Worm (Caenorhabditis elegans) whole organism, young adult: ENCODE measurements around the gene Y37E11B.6.

Experiments
- B0035.1 ChIP-seq: sonication (generic microtip); optimal IDR thresholded peaks from 2 replicates; lab custom pipeline; 2016; ENCODE audit warnings: missing genetic modification characterization, mild to moderate bottlenecking, missing compliant biosample characterization, missing genotype, missing genetic modification reagents
- B0261.1 ChIP-seq: sonication (generic microtip); optimal IDR thresholded peaks from 2 replicates; lab custom pipeline; 2016; ENCODE audit warnings: mild to moderate bottlenecking, missing genetic modification characterization, moderate library complexity, missing compliant biosample characterization
- C06A6.2 ChIP-seq: fragments of 200-800 bp; sonication (Bioruptor generic); conservative IDR thresholded peaks from 2 replicates; pipeline ENCODE4 v1.3.6; 2022; ENCODE audit warnings: missing genetic modification characterization, missing compliant biosample characterization
- D2030.7 ChIP-seq: fragments of 200-800 bp; sonication (Bioruptor generic); IDR thresholded peaks from 2 replicates; pipeline ENCODE4 v1.3.6; 2022; ENCODE audit warnings: missing genetic modification reagents, missing genetic modification characterization, missing compliant biosample characterization
- F10E7.11 ChIP-seq: sonication (generic microtip); optimal IDR thresholded peaks from 2 replicates; lab custom pipeline; 2017; ENCODE audit warnings: mild to moderate bottlenecking, missing genetic modification characterization, moderate library complexity, missing compliant biosample characterization
- F33H1.4 ChIP-seq: fragments of 200-800 bp; sonication (Bioruptor generic); IDR thresholded peaks from 2 replicates; pipeline ENCODE4 v1.3.6; 2022; ENCODE audit warnings: missing genetic modification reagents, missing genetic modification characterization, missing compliant biosample characterization
- F49E8.2 ChIP-seq: sonication (generic microtip); optimal IDR thresholded peaks from 3 replicates; lab custom pipeline; 2017; ENCODE audit warnings: missing genetic modification characterization, mild to moderate bottlenecking, missing compliant biosample characterization, antibody characterized with exemption, moderate library complexity; ENCODE audit not compliant: insufficient read depth
- F57A8.1 ChIP-seq: fragments of 200-800 bp; sonication (Bioruptor generic); optimal IDR thresholded peaks from 2 replicates; lab custom pipeline; 2018; ENCODE audit warnings: mild to moderate bottlenecking, missing genetic modification characterization, moderate library complexity, missing compliant biosample characterization
- T26A5.8 ChIP-seq: sonication (generic microtip); optimal IDR thresholded peaks from 2 replicates; lab custom pipeline; 2016; ENCODE audit warnings: missing genetic modification characterization, missing compliant biosample characterization
- Y95B8A.8 ChIP-seq: fragments of 200-800 bp; sonication (Bioruptor generic); IDR thresholded peaks from 2 replicates; pipeline ENCODE4 v1.3.6; 2022; ENCODE audit warnings: missing genetic modification reagents, missing genetic modification characterization, missing compliant biosample characterization
- attf-6 ChIP-seq: fragments of 200-800 bp; sonication (Bioruptor generic); IDR thresholded peaks from 2 replicates; pipeline ENCODE4 v1.3.6; 2022; ENCODE audit warnings: missing genetic modification reagents, missing genetic modification characterization, missing compliant biosample characterization
- bed-1 ChIP-seq: fragments of 200-800 bp; sonication (Bioruptor generic); IDR thresholded peaks from 2 replicates; pipeline ENCODE4 v1.3.6; 2022; ENCODE audit warnings: missing genetic modification reagents, missing genetic modification characterization, missing compliant biosample characterization
- cebp-1 ChIP-seq, 2 experiments: fragments of 200-800 bp in 1 of 2; sonication (Bioruptor generic) in 1 of 2; sonication (generic microtip) in 1 of 2; IDR thresholded peaks in 1 of 2; optimal IDR thresholded peaks in 1 of 2; 2 replicates each; pipeline versions ENCODE4 v1.3.6 to Lab custom; 2017 to 2022; ENCODE audit warnings: missing compliant biosample characterization in 2 of 2, missing genetic modification characterization in 2 of 2, mild to moderate bottlenecking in 1 of 2, missing genetic modification reagents in 1 of 2, moderate library complexity in 1 of 2
- ceh-58 ChIP-seq: fragments of 200-800 bp; sonication (Bioruptor generic); IDR thresholded peaks from 2 replicates; pipeline ENCODE4 v1.3.6; 2022; ENCODE audit warnings: missing genetic modification characterization, missing compliant biosample characterization
- chd-7 ChIP-seq: sonication (generic microtip); optimal IDR thresholded peaks from 2 replicates; lab custom pipeline; 2016; ENCODE audit warnings: mild to moderate bottlenecking, missing genetic modification characterization, moderate library complexity, missing compliant biosample characterization
- dpff-1 ChIP-seq: sonication (generic microtip); optimal IDR thresholded peaks from 2 replicates; lab custom pipeline; 2017; ENCODE audit warnings: mild to moderate bottlenecking, missing genetic modification characterization, missing compliant biosample characterization
- egrh-3 ChIP-seq: fragments of 200-800 bp; sonication (Bioruptor generic); IDR thresholded peaks from 2 replicates; pipeline ENCODE4 v1.3.6; 2022; ENCODE audit warnings: missing genetic modification reagents, missing genetic modification characterization, missing compliant biosample characterization
- ekl-4 ChIP-seq: fragments of 200-800 bp; sonication (Bioruptor generic); IDR thresholded peaks from 2 replicates; pipeline ENCODE4 v1.3.6; 2022; ENCODE audit warnings: missing genetic modification reagents, missing genetic modification characterization, missing compliant biosample characterization
- gei-17 ChIP-seq: fragments of 200-800 bp; sonication (Bioruptor generic); optimal IDR thresholded peaks from 2 replicates; lab custom pipeline; 2018; ENCODE audit warnings: mild to moderate bottlenecking, missing genetic modification characterization, missing compliant biosample characterization
- hmg-1.2 ChIP-seq: fragments of 200-800 bp; sonication (Bioruptor generic); IDR thresholded peaks from 2 replicates; pipeline ENCODE4 v1.3.6; 2022; ENCODE audit warnings: missing genetic modification reagents, missing genetic modification characterization, missing compliant biosample characterization
- lag-1 ChIP-seq: fragments of 200-800 bp; sonication (Bioruptor generic); IDR thresholded peaks from 2 replicates; pipeline ENCODE4 v1.3.6; 2022; ENCODE audit warnings: missing genetic modification reagents, missing genetic modification characterization, missing compliant biosample characterization
- let-607 ChIP-seq, 2 experiments: fragments of 200-800 bp in 1 of 2; sonication (Bioruptor generic) in 1 of 2; sonication (generic microtip) in 1 of 2; optimal IDR thresholded peaks; 2 replicates each; lab custom pipeline; 2016 to 2018; ENCODE audit warnings: mild to moderate bottlenecking in 2 of 2, missing compliant biosample characterization in 2 of 2, missing genetic modification characterization in 2 of 2, moderate library complexity in 2 of 2, missing genotype in 1 of 2
- lin-54 ChIP-seq: fragments of 200-800 bp; sonication (Bioruptor generic); optimal IDR thresholded peaks from 2 replicates; lab custom pipeline; 2018; ENCODE audit warnings: mild to moderate bottlenecking, missing genetic modification characterization, missing compliant biosample characterization
- lir-1 ChIP-seq: fragments of 200-800 bp; sonication (Bioruptor generic); conservative IDR thresholded peaks from 2 replicates; pipeline ENCODE4 v1.3.6; 2022; ENCODE audit warnings: missing genetic modification reagents, missing genetic modification characterization, missing compliant biosample characterization
- lsy-27 ChIP-seq: sonication (generic microtip); optimal IDR thresholded peaks from 2 replicates; lab custom pipeline; 2017; ENCODE audit warnings: missing genetic modification characterization, mild to moderate bottlenecking, missing compliant biosample characterization, antibody characterized with exemption, missing genotype, borderline replicate concordance; ENCODE audit not compliant: insufficient read depth
- madf-10 ChIP-seq: sonication (generic microtip); optimal IDR thresholded peaks from 2 replicates; lab custom pipeline; 2016; ENCODE audit warnings: mild to moderate bottlenecking, missing genetic modification characterization, missing compliant biosample characterization
- madf-6 ChIP-seq: fragments of 200-800 bp; sonication (Bioruptor generic); IDR thresholded peaks from 2 replicates; pipeline ENCODE4 v1.3.6; 2022; ENCODE audit warnings: missing genetic modification reagents, missing genetic modification characterization, missing compliant biosample characterization
- madf-8 ChIP-seq: fragments of 200-800 bp; sonication (Bioruptor generic); conservative IDR thresholded peaks from 2 replicates; pipeline ENCODE4 v1.3.6; 2022; ENCODE audit warnings: missing genetic modification reagents, missing genetic modification characterization, missing compliant biosample characterization
- mcd-1 ChIP-seq: fragments of 200-800 bp; sonication (Bioruptor generic); IDR thresholded peaks from 2 replicates; pipeline ENCODE4 v1.3.6; 2022; ENCODE audit warnings: missing genetic modification reagents, missing genetic modification characterization, missing compliant biosample characterization
- mes-4 ChIP-seq: sonication (generic microtip); optimal IDR thresholded peaks from 2 replicates; lab custom pipeline; 2016; ENCODE audit warnings: missing genotype, missing genetic modification characterization, missing compliant biosample characterization
- nfya-1 ChIP-seq: sonication (generic microtip); optimal IDR thresholded peaks from 2 replicates; lab custom pipeline; 2017; ENCODE audit warnings: antibody characterized with exemption, missing compliant biosample characterization, missing genetic modification characterization, borderline replicate concordance; ENCODE audit not compliant: insufficient read depth
- nfya-2 ChIP-seq: fragments of 200-800 bp; sonication (Bioruptor generic); IDR thresholded peaks from 2 replicates; pipeline ENCODE4 v1.3.6; 2022; ENCODE audit warnings: missing genetic modification reagents, missing genetic modification characterization, missing compliant biosample characterization
- nfyb-1 ChIP-seq: fragments of 200-800 bp; sonication (Bioruptor generic); IDR thresholded peaks from 2 replicates; pipeline ENCODE4 v1.3.6; 2022; ENCODE audit warnings: missing genetic modification reagents, missing genetic modification characterization, missing compliant biosample characterization
- nhr-90 ChIP-seq: sonication (generic microtip); optimal IDR thresholded peaks from 2 replicates; lab custom pipeline; 2016; ENCODE audit warnings: missing genotype, mild to moderate bottlenecking, missing genetic modification characterization, missing compliant biosample characterization
- pbrm-1 ChIP-seq: fragments of 200-800 bp; sonication (Bioruptor generic); IDR thresholded peaks from 2 replicates; pipeline ENCODE4 v1.3.6; 2022; ENCODE audit warnings: missing genetic modification reagents, missing genetic modification characterization, missing compliant biosample characterization
- pha-4 ChIP-seq: fragments of 150-350 bp; sonication (generic microtip); optimal IDR thresholded peaks from 2 replicates; lab custom pipeline; 2014; ENCODE audit warnings: missing biosample characterization, missing genetic modification reagents, missing genetic modification characterization
- rcor-1 ChIP-seq: fragments of 200-800 bp; sonication (Bioruptor generic); IDR thresholded peaks from 2 replicates; pipeline ENCODE4 v1.3.6; 2022; ENCODE audit warnings: missing genetic modification reagents, missing genetic modification characterization, missing compliant biosample characterization
- rec-8 ChIP-seq, 2 experiments: sonication (generic microtip); optimal IDR thresholded peaks; 2 replicates each; lab custom pipeline; 2016; ENCODE audit warnings: mild to moderate bottlenecking in 2 of 2, missing genetic modification characterization in 2 of 2, missing genetic modification reagents in 2 of 2, missing genotype in 2 of 2, missing biosample characterization in 1 of 2, missing compliant biosample characterization in 1 of 2, moderate library complexity in 1 of 2
- repo-1 ChIP-seq: sonication (generic microtip); optimal IDR thresholded peaks from 2 replicates; lab custom pipeline; 2017; ENCODE audit warnings: mild to moderate bottlenecking, missing genetic modification characterization, missing compliant biosample characterization
- snpc-3.4 ChIP-seq: sonication (generic microtip); optimal IDR thresholded peaks from 2 replicates; lab custom pipeline; 2017; ENCODE audit warnings: missing genetic modification characterization, mild to moderate bottlenecking, missing compliant biosample characterization, antibody characterized with exemption, moderate library complexity, missing genotype, missing genetic modification reagents
- somi-1 ChIP-seq: fragments of 200-800 bp; sonication (Bioruptor generic); optimal IDR thresholded peaks from 2 replicates; lab custom pipeline; 2018; ENCODE audit warnings: mild to moderate bottlenecking, missing genetic modification characterization, missing compliant biosample characterization
- tbp1 ChIP-seq: fragments of 200-800 bp; sonication (Bioruptor generic); optimal IDR thresholded peaks from 2 replicates; lab custom pipeline; 2018; ENCODE audit warnings: mild to moderate bottlenecking, missing genetic modification characterization, missing compliant biosample characterization
- tlf-1 ChIP-seq: fragments of 200-800 bp; sonication (Bioruptor generic); optimal IDR thresholded peaks from 2 replicates; lab custom pipeline; 2018; ENCODE audit warnings: mild to moderate bottlenecking, missing genetic modification characterization, missing compliant biosample characterization
- xnd-1 ChIP-seq: sonication (generic microtip); optimal IDR thresholded peaks from 2 replicates; lab custom pipeline; 2016; ENCODE audit warnings: missing genotype, missing genetic modification reagents, missing genetic modification characterization, missing compliant biosample characterization
- zfh-2 ChIP-seq: fragments of 200-800 bp; sonication (Bioruptor generic); conservative IDR thresholded peaks from 2 replicates; pipeline ENCODE4 v1.3.6; 2022; ENCODE audit warnings: missing genetic modification reagents, missing genetic modification characterization, missing compliant biosample characterization
- ztf-22 ChIP-seq: fragments of 200-800 bp; sonication (Bioruptor generic); optimal IDR thresholded peaks from 2 replicates; lab custom pipeline; 2018; ENCODE audit warnings: mild to moderate bottlenecking, missing genetic modification characterization, moderate library complexity, missing compliant biosample characterization
- ztf-6 ChIP-seq: fragments of 200-800 bp; sonication (Bioruptor generic); IDR thresholded peaks from 2 replicates; pipeline ENCODE4 v1.3.6; 2022; ENCODE audit warnings: missing genetic modification reagents, missing genetic modification characterization, missing compliant biosample characterization

Y37E11B.6 gene

DNA sequence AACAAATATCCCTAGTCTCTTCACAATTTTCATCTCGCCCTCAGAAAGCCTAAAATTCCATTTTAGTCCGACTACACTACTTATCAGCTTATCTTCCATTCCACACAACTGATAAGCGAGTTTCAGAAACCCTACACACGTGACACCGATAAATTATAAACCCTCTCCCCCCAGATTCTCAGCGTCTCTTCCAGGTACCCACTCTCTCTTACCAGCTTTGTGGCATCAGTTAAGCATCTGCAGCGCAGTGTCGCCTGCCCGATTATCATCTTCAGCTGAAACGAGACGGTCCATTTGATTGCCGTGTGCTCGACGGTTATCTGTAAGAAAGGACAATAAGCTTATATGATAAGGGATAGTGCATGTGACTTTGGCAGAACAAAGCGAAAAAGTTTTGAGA is 12.7 kb upstream of the Y37E11B.6 start (continued):
- TF ChIP-seq C06A6.2 (GFP tag; lab: Robert Waterston, UW) (0 out of 2 replicates have a peak, but pooled peaks have one; percentile 12), ekl-4 (no peak), repo-1 (no peak), egrh-3 (0 out of 2 replicates have a peak, but pooled peaks have one; percentile 33), B0261.1 (no peak), dpff-1 (tag; lab: Kevin White, UChicago) (no peak), let-607 (tag; optimal IDR thresholded peaks at IDR 0.05; lab: Kevin White, UChicago) (peak; percentile 74 to 82), gei-17 (no peak), B0035.1 (tag; lab: Kevin White, UChicago) (no peak), bed-1 (GFP tag; lab: Robert Waterston, UW) (no peak), mes-4 (tag; lab: Kevin White, UChicago) (no peak), madf-6 (GFP tag; lab: Robert Waterston, UW) (no peak), lir-1 (GFP tag; lab: Robert Waterston, UW) (no peak), F10E7.11 (tag; lab: Kevin White, UChicago) (no peak), pbrm-1 (GFP tag; lab: Robert Waterston, UW) (no peak), D2030.7 (no peak), F57A8.1 (GFP tag; lab: Kevin White, UChicago) (no peak), somi-1 (GFP tag; lab: Kevin White, UChicago) (no peak), pha-4 (tag; lab: Kevin White, UChicago) (peak; percentile 52), nfya-2 (GFP tag; lab: Robert Waterston, UW) (no peak), madf-10 (tag; lab: Kevin White, UChicago) (peak; percentile 42), zfh-2 (GFP tag; lab: Robert Waterston, UW) (no peak), cebp-1 (GFP tag; IDR thresholded peaks at IDR 0.05; lab: Robert Waterston, UW) (no peak), cebp-1 (tag; optimal IDR thresholded peaks at IDR 0.05; lab: Kevin White, UChicago) (peak; percentile 61), Y95B8A.8 (no peak), F49E8.2 (no peak), madf-8 (GFP tag; lab: Robert Waterston, UW) (no peak), T26A5.8 (no peak), attf-6 (GFP tag; lab: Robert Waterston, UW) (no peak), lin-54 (GFP tag; lab: Kevin White, UChicago) (peak; percentile 32), lsy-27 (tag; lab: Kevin White, UChicago) (no peak), chd-7 (peak; percentile 59), nfyb-1 (GFP tag; lab: Robert Waterston, UW) (peak; percentile 74), nfya-1 (no peak), xnd-1 (tag; lab: Kevin White, UChicago) (no peak), lag-1 (GFP tag; lab: Robert Waterston, UW) (no peak), mcd-1 (GFP tag; lab: Robert Waterston, UW) (peak; percentile 36; the same call in 1 of the 2 replicates), snpc-3.4 (no peak), nhr-90 (peak; percentile 76), tbp1 (GFP tag; lab: Kevin White, UChicago) (peak; percentile 50), ztf-6 (GFP tag; lab: Robert Waterston, UW) (no peak), rec-8 (tag; optimal IDR thresholded peaks at IDR 0.05; lab: Kevin White, UChicago) (no peak), ztf-22 (peak; percentile 84), tlf-1 (GFP tag; lab: Kevin White, UChicago) (peak; percentile 82), F33H1.4 (no peak), hmg-1.2 (GFP tag; lab: Robert Waterston, UW) (peak; percentile 40; the same call in 1 of the 2 replicates), rcor-1 (GFP tag; lab: Robert Waterston, UW) (no peak), ceh-58 (GFP tag; lab: Robert Waterston, UW) (no peak)
